Worm (Caenorhabditis elegans) whole organism, young adult: ENCODE measurements around the gene C25F9.4.

Experiments used
- Y53G8AR.9 ChIP-seq: fragments of 200-800 bp; sonication (Bioruptor generic); conservative IDR thresholded peaks from 2 replicates; pipeline ENCODE4 v1.3.6; 2022; ENCODE audit warnings: missing genetic modification reagents, missing genetic modification characterization, missing compliant biosample characterization
- egl-44 ChIP-seq: fragments of 200-800 bp; sonication (Bioruptor generic); IDR thresholded peaks from 2 replicates; pipeline ENCODE4 v1.3.6; 2022; ENCODE audit warnings: missing genetic modification reagents, missing genetic modification characterization, missing compliant biosample characterization
- ets-4 ChIP-seq: fragments of 200-800 bp; sonication (Bioruptor generic); optimal IDR thresholded peaks from 2 replicates; lab custom pipeline; 2018; ENCODE audit warnings: mild to moderate bottlenecking, missing genetic modification characterization, missing compliant biosample characterization
- madf-10 ChIP-seq: sonication (generic microtip); optimal IDR thresholded peaks from 2 replicates; lab custom pipeline; 2016; ENCODE audit warnings: mild to moderate bottlenecking, missing genetic modification characterization, missing compliant biosample characterization
- nfya-1 ChIP-seq: sonication (generic microtip); optimal IDR thresholded peaks from 2 replicates; lab custom pipeline; 2017; ENCODE audit warnings: antibody characterized with exemption, missing compliant biosample characterization, missing genetic modification characterization, borderline replicate concordance; ENCODE audit not compliant: insufficient read depth
- unc-62 ChIP-seq: fragments of 150-350 bp; optimal IDR thresholded peaks from 2 replicates; lab custom pipeline; 2014; ENCODE audit warnings: missing biosample characterization, missing genetic modification reagents, missing genetic modification characterization

DNA sequence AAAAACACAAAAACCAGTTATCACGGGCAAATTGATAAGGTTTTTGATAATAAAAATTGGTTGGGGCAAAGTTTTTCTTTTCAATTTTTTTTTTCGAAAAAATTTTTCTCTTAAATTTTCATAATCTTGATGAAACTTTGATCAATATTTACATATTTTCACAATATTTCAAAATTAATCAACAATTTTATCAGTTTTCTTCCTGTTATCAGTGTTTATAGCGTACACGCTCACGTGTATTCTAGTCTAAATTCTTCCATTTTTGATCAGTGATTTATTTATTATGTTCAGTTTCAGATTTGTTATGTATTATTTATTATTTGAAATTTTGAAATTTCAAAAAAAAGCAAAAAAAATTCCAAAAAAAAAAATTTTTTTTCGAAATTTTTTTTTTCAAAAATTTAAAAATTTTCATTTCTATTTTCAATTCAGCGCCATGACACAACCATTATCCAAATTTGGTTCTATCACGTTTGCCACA lies 39.3 kb downstream of the C25F9.4 start, which contains the start of gene nceh-1:
- TF ChIP-seq unc-62 (GFP tag; lab: Kevin White, UChicago) (no peak), nfya-1 (no peak), egl-44 (GFP tag; lab: Robert Waterston, UW) (no peak), ets-4 (GFP tag; lab: Kevin White, UChicago) (no peak), madf-10 (tag; lab: Kevin White, UChicago) (no peak), Y53G8AR.9 (GFP tag; lab: Robert Waterston, UW) (no peak)
